Worm (Caenorhabditis elegans): Measurements from ENCODE around the gene znf-593.

ce11 chrIII:11946973-11947372 lies 28.5 kb upstream of the znf-593 start, which contains the start of gene Y56A3A.7:
- no peak for TF ChIP-seq nhr-237 (tag; optimal IDR thresholded peaks at IDR 0.05)
- no peak for TF ChIP-seq hlh-30 (tag; optimal IDR thresholded peaks at IDR 0.05; ENCODE audit: insufficient read depth)
- TF ChIP-seq lir-3 (tag; optimal IDR thresholded peaks at IDR 0.05) = no peak
- TF ChIP-seq dpl-1 (GFP tag; optimal IDR thresholded peaks at IDR 0.05) = no peak
- no peak for TF ChIP-seq skn-1 (tag; optimal IDR thresholded peaks at IDR 0.05)
- TF ChIP-seq lim-7 (GFP tag; IDR thresholded peaks at IDR 0.05) = no peak
- TF ChIP-seq pha-4 (GFP tag; IDR thresholded peaks at IDR 0.05) = no peak
- no peak for TF ChIP-seq pha-4 (tag; optimal IDR thresholded peaks at IDR 0.05)
- no peak for TF ChIP-seq unc-39 (tag; optimal IDR thresholded peaks at IDR 0.05)
- TF ChIP-seq snpc-4 (tag; optimal IDR thresholded peaks at IDR 0.05) = no peak
- no peak for TF ChIP-seq ZK546.5 (tag; optimal IDR thresholded peaks at IDR 0.05)
